Fruit fly (Drosophila melanogaster) whole organism, embryonic: ENCODE data around the gene Pep.

Experiments used
- Abd-B ChIP-seq: fragments of 200-800 bp; sonication (Bioruptor generic); optimal IDR thresholded peaks from 2 replicates; lab custom pipeline; 2018; ENCODE audit warnings: missing biosample characterization, mild to moderate bottlenecking, missing genetic modification characterization, moderate library complexity
- Ada2b ChIP-seq: fragments of 200-800 bp; sonication (Bioruptor generic); IDR thresholded peaks from 2 replicates; pipeline ENCODE4 v1.3.6; 2022; ENCODE audit warnings: missing biosample characterization, missing genetic modification characterization
- Atf6 ChIP-seq: fragments of 200-800 bp; sonication (Bioruptor generic); IDR thresholded peaks from 2 replicates; pipeline ENCODE4 v1.3.6; 2022; ENCODE audit warnings: missing biosample characterization, missing genetic modification characterization
- CG12769 ChIP-seq: fragments of 200-800 bp; sonication (Bioruptor generic); optimal IDR thresholded peaks from 2 replicates; lab custom pipeline; 2019; ENCODE audit warnings: missing biosample characterization, mild to moderate bottlenecking, missing genetic modification characterization, moderate library complexity
- CG12942 ChIP-seq: fragments of 200-800 bp; sonication (Bioruptor generic); optimal IDR thresholded peaks from 3 replicates; lab custom pipeline; 2016; ENCODE audit warnings: missing biosample characterization, missing genetic modification characterization
- CG14441 ChIP-seq: fragments of 200-800 bp; sonication (Bioruptor generic); IDR thresholded peaks from 2 replicates; pipeline ENCODE4 v1.3.6; 2022; ENCODE audit warnings: missing biosample characterization, missing genetic modification characterization
- CG14667 ChIP-seq: fragments of 200-800 bp; sonication (Bioruptor generic); IDR thresholded peaks from 2 replicates; pipeline ENCODE4 v1.3.6; 2022; ENCODE audit warnings: missing biosample characterization, missing genetic modification characterization
- CG15479 ChIP-seq: fragments of 200-800 bp; sonication (Bioruptor generic); optimal IDR thresholded peaks from 3 replicates; lab custom pipeline; 2019; ENCODE audit warnings: missing biosample characterization, mild to moderate bottlenecking, missing genetic modification characterization, moderate library complexity
- CG17361 ChIP-seq: fragments of 200-800 bp; sonication (Bioruptor generic); IDR thresholded peaks from 3 replicates; pipeline ENCODE4 v1.3.6; 2022; ENCODE audit warnings: missing biosample characterization, missing genetic modification characterization
- CG18262 ChIP-seq: fragments of 200-800 bp; optimal IDR thresholded peaks from 3 replicates; lab custom pipeline; 2019; ENCODE audit warnings: missing biosample characterization, mild to moderate bottlenecking, missing genetic modification characterization, moderate library complexity
- CG30431 ChIP-seq: fragments of 200-800 bp; sonication (Bioruptor generic); optimal IDR thresholded peaks from 2 replicates; lab custom pipeline; 2017; ENCODE audit warnings: missing biosample characterization, missing genetic modification characterization
- CG31441 ChIP-seq: fragments of 200-800 bp; sonication (Bioruptor generic); IDR thresholded peaks from 2 replicates; pipeline ENCODE4 v1.3.6; 2022; ENCODE audit warnings: missing biosample characterization, missing genetic modification characterization
- CG34224 ChIP-seq: fragments of 200-800 bp; sonication (Bioruptor generic); IDR thresholded peaks from 3 replicates; pipeline ENCODE4 v1.3.6; 2022; ENCODE audit warnings: missing biosample characterization, missing genetic modification characterization; ENCODE audit not compliant: partially characterized antibody
- CG4617 ChIP-seq: fragments of 200-800 bp; sonication (Bioruptor generic); optimal IDR thresholded peaks from 3 replicates; lab custom pipeline; 2016; ENCODE audit warnings: missing biosample characterization, missing genetic modification characterization, borderline replicate concordance
- CG4820 ChIP-seq: fragments of 200-800 bp; sonication (Bioruptor generic); optimal IDR thresholded peaks from 3 replicates; lab custom pipeline; 2016; ENCODE audit warnings: missing biosample characterization, missing genetic modification characterization
- CG8944 ChIP-seq: fragments of 200-800 bp; sonication (Bioruptor generic); optimal IDR thresholded peaks from 3 replicates; lab custom pipeline; 2016; ENCODE audit warnings: missing biosample characterization, missing genetic modification characterization
- CkIIα-i1 ChIP-seq: fragments of 200-800 bp; sonication (Bioruptor generic); IDR thresholded peaks from 2 replicates; pipeline ENCODE4 v1.3.6; 2022; ENCODE audit warnings: missing biosample characterization, missing genetic modification characterization
- Lpt ChIP-seq: fragments of >200 bp; optimal IDR thresholded peaks from 2 replicates; lab custom pipeline; 2018; ENCODE audit warnings: missing biosample characterization, missing genetic modification characterization
- PHDP ChIP-seq: fragments of 200-800 bp; sonication (Bioruptor generic); optimal IDR thresholded peaks from 3 replicates; lab custom pipeline; 2018; ENCODE audit warnings: missing biosample characterization, mild to moderate bottlenecking, missing genetic modification characterization, moderate library complexity
- Trl ChIP-seq, 3 experiments: fragments of >200 bp in 2 of 3; fragments of 200-800 bp in 1 of 3; sonication (Bioruptor generic) in 1 of 3; optimal IDR thresholded peaks; 2 replicates in 1 of 3; 3 replicates in 2 of 3; lab custom pipeline; 2016 to 2017; ENCODE audit warnings: missing biosample characterization in 1 of 3, missing genetic modification characterization in 1 of 3
- Xrp1 ChIP-seq: fragments of 200-800 bp; sonication (Bioruptor generic); IDR thresholded peaks from 2 replicates; pipeline ENCODE4 v1.3.6; 2022; ENCODE audit warnings: missing biosample characterization, missing genetic modification characterization
- ase ChIP-seq: fragments of 200-800 bp; sonication (Bioruptor generic); IDR thresholded peaks from 3 replicates; pipeline ENCODE4 v1.3.6; 2022; ENCODE audit warnings: missing biosample characterization, missing genetic modification characterization
- bab2 ChIP-seq: fragments of 200-800 bp; sonication (Bioruptor generic); optimal IDR thresholded peaks from 2 replicates; lab custom pipeline; 2016; ENCODE audit warnings: missing biosample characterization, missing genetic modification characterization
- chinmo ChIP-seq: fragments of 200-800 bp; sonication (Bioruptor generic); IDR thresholded peaks from 4 replicates; pipeline ENCODE4 v1.3.6; 2022; ENCODE audit warnings: missing biosample characterization, missing genetic modification characterization; ENCODE audit not compliant: partially characterized antibody
- ci ChIP-seq: fragments of 200-800 bp; sonication (Bioruptor generic); IDR thresholded peaks from 3 replicates; pipeline ENCODE4 v1.3.6; 2022; ENCODE audit warnings: missing biosample characterization, missing genetic modification characterization
- crp ChIP-seq, 2 experiments: fragments of 200-800 bp; sonication (Bioruptor generic); optimal IDR thresholded peaks; 2 replicates in 1 of 2; 3 replicates in 1 of 2; lab custom pipeline; 2017; ENCODE audit warnings: missing biosample characterization in 2 of 2, missing genetic modification characterization in 2 of 2, mild to moderate bottlenecking in 1 of 2, moderate library complexity in 1 of 2
- dm ChIP-seq: fragments of 200-800 bp; sonication (Bioruptor generic); optimal IDR thresholded peaks from 3 replicates; lab custom pipeline; 2016; ENCODE audit warnings: missing biosample characterization, missing genetic modification characterization
- esg ChIP-seq: fragments of 200-800 bp; sonication (Bioruptor generic); conservative IDR thresholded peaks from 2 replicates; pipeline ENCODE4 v1.3.6; 2022; ENCODE audit warnings: missing biosample characterization, missing genetic modification characterization
- eyg ChIP-seq: fragments of 200-800 bp; sonication (Bioruptor generic); optimal IDR thresholded peaks from 3 replicates; lab custom pipeline; 2016; ENCODE audit warnings: missing biosample characterization, missing genetic modification characterization
- fu2 ChIP-seq: fragments of 200-800 bp; sonication (Bioruptor generic); optimal IDR thresholded peaks from 2 replicates; lab custom pipeline; 2016; ENCODE audit warnings: missing biosample characterization, missing genetic modification characterization
- gce ChIP-seq: fragments of 200-800 bp; sonication (Bioruptor generic); IDR thresholded peaks from 3 replicates; pipeline ENCODE4 v1.3.6; 2022; ENCODE audit warnings: missing biosample characterization, missing genetic modification characterization
- gcm2 ChIP-seq: fragments of 200-800 bp; sonication (Bioruptor generic); optimal IDR thresholded peaks from 2 replicates; lab custom pipeline; 2016; ENCODE audit warnings: missing biosample characterization, missing genetic modification characterization
- gfzf ChIP-seq: fragments of 200-800 bp; sonication (Bioruptor generic); optimal IDR thresholded peaks from 2 replicates; lab custom pipeline; 2016; ENCODE audit warnings: missing biosample characterization, mild to moderate bottlenecking, missing genetic modification characterization, moderate library complexity
- grn ChIP-seq: fragments of 200-800 bp; sonication (Bioruptor generic); optimal IDR thresholded peaks from 3 replicates; lab custom pipeline; 2017; ENCODE audit warnings: missing biosample characterization, missing genetic modification characterization
- jing ChIP-seq: fragments of 200-800 bp; sonication (Bioruptor generic); optimal IDR thresholded peaks from 2 replicates; lab custom pipeline; 2018; ENCODE audit warnings: missing biosample characterization, mild to moderate bottlenecking, missing genetic modification characterization
- jumu ChIP-seq: fragments of 200-800 bp; sonication (Bioruptor generic); optimal IDR thresholded peaks from 3 replicates; lab custom pipeline; 2016; ENCODE audit warnings: missing biosample characterization, missing genetic modification characterization
- klu ChIP-seq: fragments of 200-800 bp; sonication (Bioruptor generic); IDR thresholded peaks from 2 replicates; pipeline ENCODE4 v1.3.6; 2022; ENCODE audit warnings: missing biosample characterization, missing genetic modification characterization
- psq ChIP-seq: fragments of 200-800 bp; sonication (Bioruptor generic); optimal IDR thresholded peaks from 2 replicates; lab custom pipeline; 2017; ENCODE audit warnings: missing biosample characterization, missing genetic modification characterization
- pzg ChIP-seq: fragments of 200-800 bp; sonication (Bioruptor generic); optimal IDR thresholded peaks from 3 replicates; lab custom pipeline; 2018; ENCODE audit warnings: missing biosample characterization, mild to moderate bottlenecking, missing genetic modification characterization, moderate library complexity
- rib ChIP-seq: fragments of 200-800 bp; sonication (Bioruptor generic); IDR thresholded peaks from 2 replicates; pipeline ENCODE4 v1.3.6; 2022; ENCODE audit warnings: missing biosample characterization, missing genetic modification characterization
- run ChIP-seq: fragments of 200-800 bp; sonication (Bioruptor generic); optimal IDR thresholded peaks from 3 replicates; lab custom pipeline; 2018; ENCODE audit warnings: missing biosample characterization, mild to moderate bottlenecking, missing genetic modification characterization
- sd ChIP-seq: fragments of 200-800 bp; sonication (Bioruptor generic); optimal IDR thresholded peaks from 3 replicates; lab custom pipeline; 2018; ENCODE audit warnings: missing biosample characterization, mild to moderate bottlenecking, missing genetic modification characterization, moderate library complexity
- sqz ChIP-seq: fragments of 200-800 bp; sonication (Bioruptor generic); optimal IDR thresholded peaks from 3 replicates; lab custom pipeline; 2018; ENCODE audit warnings: missing biosample characterization, mild to moderate bottlenecking, missing genetic modification characterization
- tin ChIP-seq: fragments of 200-800 bp; sonication (Bioruptor generic); optimal IDR thresholded peaks from 3 replicates; lab custom pipeline; 2016; ENCODE audit warnings: missing biosample characterization, missing genetic modification characterization
- tna ChIP-seq: fragments of 200-800 bp; sonication (Bioruptor generic); IDR thresholded peaks from 2 replicates; pipeline ENCODE4 v1.3.6; 2022; ENCODE audit warnings: missing biosample characterization, missing genetic modification characterization; ENCODE audit not compliant: partially characterized antibody
- ttk ChIP-seq: fragments of 200-800 bp; sonication (Bioruptor generic); IDR thresholded peaks from 2 replicates; pipeline ENCODE4 v2.1.2; 2022; ENCODE audit warnings: missing biosample characterization, missing genetic modification characterization
- vfl ChIP-seq: fragments of 200-800 bp; sonication (Bioruptor generic); optimal IDR thresholded peaks from 2 replicates; lab custom pipeline; 2016; ENCODE audit warnings: missing biosample characterization, missing genetic modification characterization
- vvl ChIP-seq: fragments of 200-800 bp; sonication (Bioruptor generic); IDR thresholded peaks from 2 replicates; pipeline ENCODE4 v1.3.6; 2022; ENCODE audit warnings: missing biosample characterization, missing genetic modification characterization

Gene Pep

DNA sequence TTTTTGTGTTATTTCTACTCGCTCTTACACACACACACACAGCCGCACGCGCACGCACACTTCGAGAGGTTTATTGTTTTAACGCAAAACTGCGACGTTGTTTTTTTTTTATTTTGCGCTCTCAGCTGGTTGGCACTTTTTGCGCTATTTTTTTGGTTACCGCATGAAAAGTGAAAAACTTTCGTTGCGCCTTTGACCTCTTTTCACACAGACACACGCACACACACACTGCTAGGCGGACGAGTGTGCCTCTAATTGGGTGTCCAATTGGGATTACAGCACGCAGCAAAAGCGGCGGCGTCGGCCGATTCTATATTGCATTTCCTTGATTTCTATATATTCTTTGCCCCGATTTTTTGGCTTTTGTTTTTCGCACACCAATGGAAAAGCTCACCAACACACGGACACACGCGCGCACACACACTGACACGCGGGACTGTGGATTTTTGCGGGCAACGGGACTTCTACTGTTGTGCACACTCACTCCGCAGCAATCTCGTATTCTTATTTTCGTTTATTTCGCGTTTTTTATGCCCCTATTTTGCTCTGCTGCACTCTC lies 23.6 kb upstream of the Pep start (continued):
- TF ChIP-seq ase (GFP tag; lab: Robert Waterston, UW) (no peak), bab2 (GFP tag; lab: Kevin White, UChicago) (no peak), crp (GFP tag; optimal IDR thresholded peaks at IDR 0.05; lab: Kevin White, UChicago) (no peak), Lpt (GFP tag; lab: Kevin White, UChicago) (no peak), CG12769 (tag; lab: Kevin White, UChicago) (peak; percentile 16), ci (0 out of 3 replicates have a peak, but pooled peaks have one; percentile 16), gce (GFP tag; lab: Robert Waterston, UW) (no peak), Atf6 (GFP tag; lab: Robert Waterston, UW) (no peak)

DNA sequence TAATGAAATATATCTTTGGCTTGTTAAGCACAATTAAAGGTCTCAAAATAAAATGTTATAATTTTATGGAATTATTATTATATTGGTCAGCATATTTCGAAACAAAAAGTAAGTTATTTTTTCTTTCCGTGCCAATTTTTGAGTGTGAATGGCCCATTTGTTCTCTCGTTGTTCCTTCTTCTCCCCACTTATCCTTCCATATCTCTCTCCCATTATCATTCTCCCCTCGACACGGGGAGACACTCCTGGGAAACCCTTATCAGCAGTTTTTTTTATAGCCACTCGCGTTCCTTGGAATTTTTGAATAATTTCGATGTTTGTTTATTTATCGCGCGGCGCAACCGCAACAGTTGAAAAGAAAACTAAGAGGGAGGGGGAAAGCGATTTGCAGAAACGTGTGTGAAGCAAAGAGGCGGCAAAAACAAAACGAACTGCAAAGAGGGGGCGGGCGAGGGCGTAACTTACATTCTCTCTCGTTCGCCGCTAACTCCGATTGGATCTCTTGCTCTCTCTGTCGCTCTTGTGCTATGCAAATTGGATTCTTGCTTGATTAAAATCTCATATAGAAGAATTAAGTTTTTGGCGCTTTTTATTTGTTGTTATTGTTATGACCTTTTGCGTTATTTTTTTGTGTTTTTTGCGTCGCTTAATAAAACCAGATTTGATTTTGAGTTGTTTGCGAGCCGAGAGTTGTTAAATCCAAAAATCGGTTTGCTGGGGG lies 23.0 kb upstream of the Pep start:
- no peak for TF ChIP-seq CG4820
- TF ChIP-seq CkIIα-i1 (GFP tag; lab: Robert Waterston, UW), result no peak
- TF ChIP-seq eyg (GFP tag; lab: Kevin White, UChicago), result no peak
- TF ChIP-seq CG18262, result no peak
- TF ChIP-seq CG30431, result no peak
- no peak for TF ChIP-seq vfl (GFP tag; lab: Kevin White, UChicago)
- no peak for TF ChIP-seq CG4617 (GFP tag; lab: Kevin White, UChicago)
- no peak for TF ChIP-seq Abd-B
- no peak for TF ChIP-seq CG8944
- TF ChIP-seq gcm2, result no peak
- TF ChIP-seq sqz (GFP tag; lab: Kevin White, UChicago), result no peak
- TF ChIP-seq jumu (GFP tag; lab: Kevin White, UChicago), result no peak
- no peak for TF ChIP-seq tna (GFP tag; lab: Robert Waterston, UW)
- TF ChIP-seq ttk, result no peak
- TF ChIP-seq jing, result no peak
- TF ChIP-seq rib (GFP tag; lab: Robert Waterston, UW), result peak; percentile 37; the same call in 1 of the 2 replicates
- TF ChIP-seq grn (GFP tag; lab: Kevin White, UChicago), result peak; percentile 30
- peak; percentile 56; the same call in 1 of the 4 replicates for TF ChIP-seq chinmo
- no peak for TF ChIP-seq CG17361 (GFP tag; lab: Robert Waterston, UW)
- TF ChIP-seq klu (GFP tag; lab: Robert Waterston, UW), result no peak
- TF ChIP-seq CG34224 (GFP tag; lab: Robert Waterston, UW), result no peak
- TF ChIP-seq sd (tag; lab: Kevin White, UChicago), result peak; percentile 66
- no peak for TF ChIP-seq Ada2b (GFP tag; lab: Robert Waterston, UW)
- TF ChIP-seq CG15479 (GFP tag; lab: Kevin White, UChicago), result no peak
- no peak for TF ChIP-seq run
- no peak for TF ChIP-seq CG14441
- no peak for TF ChIP-seq CG14667 (GFP tag; lab: Robert Waterston, UW)
- TF ChIP-seq CG31441 (GFP tag; lab: Robert Waterston, UW), result no peak
- TF ChIP-seq gce (GFP tag; lab: Robert Waterston, UW), result no peak
- TF ChIP-seq esg (GFP tag; lab: Robert Waterston, UW), result no peak
- TF ChIP-seq vvl (GFP tag; lab: Robert Waterston, UW), result peak; percentile 22; the same call in 1 of the 2 replicates
- no peak for TF ChIP-seq Xrp1
- TF ChIP-seq fu2 (GFP tag; lab: Kevin White, UChicago), result no peak
- peak; percentile 1 for TF ChIP-seq psq (GFP tag; lab: Kevin White, UChicago)
- peak; percentile 19 to 54 for TF ChIP-seq Trl (optimal IDR thresholded peaks at IDR 0.05; lab: Kevin White, UChicago)
- no peak for TF ChIP-seq Trl (GFP tag; optimal IDR thresholded peaks at IDR 0.05; lab: Kevin White, UChicago)
- TF ChIP-seq pzg (GFP tag; lab: Kevin White, UChicago), result no peak
- no peak for TF ChIP-seq tin (GFP tag; lab: Kevin White, UChicago)
- TF ChIP-seq CG12942 (GFP tag; lab: Kevin White, UChicago), result no peak
- TF ChIP-seq gfzf (GFP tag; lab: Kevin White, UChicago), result no peak
- 0 out of 3 replicates have a peak, but pooled peaks have one; percentile 43 for TF ChIP-seq ci
- TF ChIP-seq PHDP, result no peak
- TF ChIP-seq dm, result no peak
